Worm (Caenorhabditis elegans) whole organism, young adult: ENCODE measurements around the gene R07B1.9.

ENCODE experiments used
- B0336.3 ChIP-seq: fragments of 200-800 bp; sonication (Bioruptor generic); IDR thresholded peaks from 2 replicates; pipeline ENCODE4 v1.3.6; 2022; ENCODE audit warnings: missing genetic modification characterization, missing compliant biosample characterization
- C06A6.2 ChIP-seq: fragments of 200-800 bp; sonication (Bioruptor generic); conservative IDR thresholded peaks from 2 replicates; pipeline ENCODE4 v1.3.6; 2022; ENCODE audit warnings: missing genetic modification characterization, missing compliant biosample characterization
- C17E4.6 ChIP-seq: fragments of 200-800 bp; sonication (Bioruptor generic); IDR thresholded peaks from 2 replicates; pipeline ENCODE4 v1.3.6; 2022; ENCODE audit warnings: missing genetic modification reagents, missing genetic modification characterization, missing compliant biosample characterization
- D2030.7 ChIP-seq: fragments of 200-800 bp; sonication (Bioruptor generic); IDR thresholded peaks from 2 replicates; pipeline ENCODE4 v1.3.6; 2022; ENCODE audit warnings: missing genetic modification reagents, missing genetic modification characterization, missing compliant biosample characterization
- F22D6.2 ChIP-seq: sonication (generic microtip); optimal IDR thresholded peaks from 2 replicates; lab custom pipeline; 2016; ENCODE audit warnings: mild to moderate bottlenecking, missing genetic modification characterization, missing compliant biosample characterization
- F23B12.7 ChIP-seq: sonication (generic microtip); optimal IDR thresholded peaks from 2 replicates; lab custom pipeline; 2017; ENCODE audit warnings: missing genetic modification characterization, mild to moderate bottlenecking, missing compliant biosample characterization, antibody characterized with exemption, moderate library complexity; ENCODE audit not compliant: insufficient read depth
- F37B4.10 ChIP-seq: fragments of 200-800 bp; sonication (Bioruptor generic); IDR thresholded peaks from 2 replicates; pipeline ENCODE4 v1.3.6; 2022; ENCODE audit warnings: missing genetic modification characterization, missing compliant biosample characterization
- F49E8.2 ChIP-seq: sonication (generic microtip); optimal IDR thresholded peaks from 3 replicates; lab custom pipeline; 2017; ENCODE audit warnings: missing genetic modification characterization, mild to moderate bottlenecking, missing compliant biosample characterization, antibody characterized with exemption, moderate library complexity; ENCODE audit not compliant: insufficient read depth
- T26A5.8 ChIP-seq: sonication (generic microtip); optimal IDR thresholded peaks from 2 replicates; lab custom pipeline; 2016; ENCODE audit warnings: missing genetic modification characterization, missing compliant biosample characterization
- Y56A3A.18 ChIP-seq: fragments of 200-800 bp; sonication (Bioruptor generic); IDR thresholded peaks from 2 replicates; pipeline ENCODE4 v1.3.6; 2022; ENCODE audit warnings: missing genetic modification reagents, missing genetic modification characterization, missing compliant biosample characterization
- Y67H2A.10 ChIP-seq: fragments of 200-800 bp; sonication (Bioruptor generic); conservative IDR thresholded peaks from 2 replicates; pipeline ENCODE4 v1.3.6; 2022; ENCODE audit warnings: missing genetic modification reagents, missing genetic modification characterization, missing compliant biosample characterization
- Y79H2A.3 ChIP-seq: fragments of 200-800 bp; sonication (Bioruptor generic); conservative IDR thresholded peaks from 2 replicates; pipeline ENCODE4 v1.3.6; 2022; ENCODE audit warnings: missing genetic modification reagents, missing genetic modification characterization, missing compliant biosample characterization
- aptf-3 ChIP-seq: fragments of 200-800 bp; sonication (Bioruptor generic); IDR thresholded peaks from 2 replicates; pipeline ENCODE4 v1.3.6; 2022; ENCODE audit warnings: missing genetic modification characterization, missing compliant biosample characterization
- atf-7 ChIP-seq: sonication (generic microtip); optimal IDR thresholded peaks from 2 replicates; lab custom pipeline; 2017; ENCODE audit warnings: mild to moderate bottlenecking, missing genetic modification characterization, missing compliant biosample characterization
- attf-5 ChIP-seq: fragments of 200-800 bp; sonication (Bioruptor generic); optimal IDR thresholded peaks from 2 replicates; lab custom pipeline; 2018; ENCODE audit warnings: mild to moderate bottlenecking, missing genetic modification characterization, missing compliant biosample characterization
- ccch-3 ChIP-seq: fragments of 200-800 bp; sonication (Bioruptor generic); optimal IDR thresholded peaks from 2 replicates; lab custom pipeline; 2018; ENCODE audit warnings: mild to moderate bottlenecking, missing genetic modification characterization, missing compliant biosample characterization
- cebp-2 ChIP-seq: fragments of 200-800 bp; sonication (Bioruptor generic); IDR thresholded peaks from 2 replicates; pipeline ENCODE4 v1.3.6; 2022; ENCODE audit warnings: missing genetic modification characterization, missing compliant biosample characterization
- ceh-58 ChIP-seq: fragments of 200-800 bp; sonication (Bioruptor generic); IDR thresholded peaks from 2 replicates; pipeline ENCODE4 v1.3.6; 2022; ENCODE audit warnings: missing genetic modification characterization, missing compliant biosample characterization
- ceh-79 ChIP-seq: sonication (generic microtip); optimal IDR thresholded peaks from 2 replicates; lab custom pipeline; 2017; ENCODE audit warnings: mild to moderate bottlenecking, missing genetic modification characterization, missing compliant biosample characterization
- ceh-91 ChIP-seq: fragments of 200-800 bp; sonication (Bioruptor generic); IDR thresholded peaks from 2 replicates; pipeline ENCODE4 v1.3.6; 2022; ENCODE audit warnings: missing genetic modification reagents, missing genetic modification characterization, missing compliant biosample characterization
- chd-7 ChIP-seq: sonication (generic microtip); optimal IDR thresholded peaks from 2 replicates; lab custom pipeline; 2016; ENCODE audit warnings: mild to moderate bottlenecking, missing genetic modification characterization, moderate library complexity, missing compliant biosample characterization
- dpl-1 ChIP-seq: fragments of 150-350 bp; optimal IDR thresholded peaks from 2 replicates; lab custom pipeline; 2014; ENCODE audit warnings: missing biosample characterization, missing genetic modification reagents, missing genetic modification characterization
- efl-1 ChIP-seq: fragments of 150-350 bp; optimal IDR thresholded peaks from 2 replicates; lab custom pipeline; 2014; ENCODE audit warnings: missing biosample characterization, missing genetic modification reagents, missing genetic modification characterization
- egl-18 ChIP-seq: fragments of 200-800 bp; sonication (Bioruptor generic); IDR thresholded peaks from 2 replicates; pipeline ENCODE4 v1.3.6; 2022; ENCODE audit warnings: missing genetic modification reagents, missing genetic modification characterization, missing compliant biosample characterization
- hlh-12 ChIP-seq: sonication (generic microtip); optimal IDR thresholded peaks from 2 replicates; lab custom pipeline; 2016; ENCODE audit warnings: missing genetic modification characterization, missing compliant biosample characterization
- hlh-26 ChIP-seq: fragments of 200-800 bp; sonication (Bioruptor generic); conservative IDR thresholded peaks from 2 replicates; pipeline ENCODE4 v1.3.6; 2022; ENCODE audit warnings: missing genetic modification reagents, missing genetic modification characterization, missing compliant biosample characterization
- hmg-1.2 ChIP-seq: fragments of 200-800 bp; sonication (Bioruptor generic); IDR thresholded peaks from 2 replicates; pipeline ENCODE4 v1.3.6; 2022; ENCODE audit warnings: missing genetic modification reagents, missing genetic modification characterization, missing compliant biosample characterization
- hmg-20 ChIP-seq: fragments of 200-800 bp; sonication (Bioruptor generic); IDR thresholded peaks from 2 replicates; pipeline ENCODE4 v1.3.6; 2022; ENCODE audit warnings: missing genetic modification reagents, missing genetic modification characterization, missing compliant biosample characterization
- hsf-1 ChIP-seq: fragments of 200-800 bp; sonication (Bioruptor generic); IDR thresholded peaks from 2 replicates; pipeline ENCODE4 v1.3.6; 2022; ENCODE audit warnings: missing genetic modification reagents, missing genetic modification characterization, missing compliant biosample characterization
- lag-1 ChIP-seq: fragments of 200-800 bp; sonication (Bioruptor generic); IDR thresholded peaks from 2 replicates; pipeline ENCODE4 v1.3.6; 2022; ENCODE audit warnings: missing genetic modification reagents, missing genetic modification characterization, missing compliant biosample characterization
- lin-35 ChIP-seq, 3 experiments: fragments of 150-350 bp in 2 of 3; sonication (generic microtip) in 1 of 3; optimal IDR thresholded peaks; 2 replicates each; lab custom pipeline; 2014 to 2018; ENCODE audit warnings: missing biosample characterization in 3 of 3, missing genetic modification characterization in 3 of 3, missing genetic modification reagents in 3 of 3
- lin-54 ChIP-seq: fragments of 200-800 bp; sonication (Bioruptor generic); optimal IDR thresholded peaks from 2 replicates; lab custom pipeline; 2018; ENCODE audit warnings: mild to moderate bottlenecking, missing genetic modification characterization, missing compliant biosample characterization
- lir-1 ChIP-seq: fragments of 200-800 bp; sonication (Bioruptor generic); conservative IDR thresholded peaks from 2 replicates; pipeline ENCODE4 v1.3.6; 2022; ENCODE audit warnings: missing genetic modification reagents, missing genetic modification characterization, missing compliant biosample characterization
- madf-3 ChIP-seq: fragments of 200-800 bp; sonication (Bioruptor generic); IDR thresholded peaks from 2 replicates; pipeline ENCODE4 v1.3.6; 2022; ENCODE audit warnings: missing genetic modification reagents, missing genetic modification characterization, missing compliant biosample characterization
- madf-8 ChIP-seq: fragments of 200-800 bp; sonication (Bioruptor generic); conservative IDR thresholded peaks from 2 replicates; pipeline ENCODE4 v1.3.6; 2022; ENCODE audit warnings: missing genetic modification reagents, missing genetic modification characterization, missing compliant biosample characterization
- mcd-1 ChIP-seq: fragments of 200-800 bp; sonication (Bioruptor generic); IDR thresholded peaks from 2 replicates; pipeline ENCODE4 v1.3.6; 2022; ENCODE audit warnings: missing genetic modification reagents, missing genetic modification characterization, missing compliant biosample characterization
- mes-4 ChIP-seq: sonication (generic microtip); optimal IDR thresholded peaks from 2 replicates; lab custom pipeline; 2016; ENCODE audit warnings: missing genotype, missing genetic modification characterization, missing compliant biosample characterization
- mxl-1 ChIP-seq: sonication (generic microtip); optimal IDR thresholded peaks from 2 replicates; lab custom pipeline; 2016; ENCODE audit warnings: missing genetic modification characterization, missing compliant biosample characterization
- nfya-1 ChIP-seq: sonication (generic microtip); optimal IDR thresholded peaks from 2 replicates; lab custom pipeline; 2017; ENCODE audit warnings: antibody characterized with exemption, missing compliant biosample characterization, missing genetic modification characterization, borderline replicate concordance; ENCODE audit not compliant: insufficient read depth
- nhr-80 ChIP-seq: sonication (generic microtip); optimal IDR thresholded peaks from 2 replicates; lab custom pipeline; 2016; ENCODE audit warnings: missing genetic modification characterization, missing compliant biosample characterization
- repo-1 ChIP-seq: sonication (generic microtip); optimal IDR thresholded peaks from 2 replicates; lab custom pipeline; 2017; ENCODE audit warnings: mild to moderate bottlenecking, missing genetic modification characterization, missing compliant biosample characterization
- snpc-1.1 ChIP-seq: sonication (generic microtip); optimal IDR thresholded peaks from 2 replicates; lab custom pipeline; 2017; ENCODE audit warnings: missing genetic modification characterization, mild to moderate bottlenecking, missing compliant biosample characterization, antibody characterized with exemption, moderate library complexity, missing genotype, missing genetic modification reagents; ENCODE audit not compliant: insufficient read depth
- snpc-3.4 ChIP-seq: sonication (generic microtip); optimal IDR thresholded peaks from 2 replicates; lab custom pipeline; 2017; ENCODE audit warnings: missing genetic modification characterization, mild to moderate bottlenecking, missing compliant biosample characterization, antibody characterized with exemption, moderate library complexity, missing genotype, missing genetic modification reagents
- snpc-4 ChIP-seq, 5 experiments: fragments of 150-350 bp in 1 of 5; sonication (generic microtip) in 4 of 5; optimal IDR thresholded peaks; 2 replicates each; lab custom pipeline; 2014 to 2018; ENCODE audit warnings: missing genetic modification characterization in 5 of 5, missing biosample characterization in 3 of 5, antibody characterized with exemption in 2 of 5, mild to moderate bottlenecking in 2 of 5, missing compliant biosample characterization in 2 of 5, missing genotype in 2 of 5, moderate library complexity in 2 of 5, missing genetic modification reagents in 1 of 5
- somi-1 ChIP-seq: fragments of 200-800 bp; sonication (Bioruptor generic); optimal IDR thresholded peaks from 2 replicates; lab custom pipeline; 2018; ENCODE audit warnings: mild to moderate bottlenecking, missing genetic modification characterization, missing compliant biosample characterization
- sptf-2 ChIP-seq: fragments of 200-800 bp; sonication (Bioruptor generic); optimal IDR thresholded peaks from 2 replicates; lab custom pipeline; 2018; ENCODE audit warnings: mild to moderate bottlenecking, missing genetic modification characterization, missing compliant biosample characterization
- unc-62 ChIP-seq: fragments of 150-350 bp; optimal IDR thresholded peaks from 2 replicates; lab custom pipeline; 2014; ENCODE audit warnings: missing biosample characterization, missing genetic modification reagents, missing genetic modification characterization
- xnd-1 ChIP-seq: sonication (generic microtip); optimal IDR thresholded peaks from 2 replicates; lab custom pipeline; 2016; ENCODE audit warnings: missing genotype, missing genetic modification reagents, missing genetic modification characterization, missing compliant biosample characterization
- zim-3 ChIP-seq: sonication (generic microtip); optimal IDR thresholded peaks from 2 replicates; lab custom pipeline; 2017; ENCODE audit warnings: mild to moderate bottlenecking, missing genetic modification characterization, moderate library complexity, missing compliant biosample characterization

R07B1.9 gene

DNA sequence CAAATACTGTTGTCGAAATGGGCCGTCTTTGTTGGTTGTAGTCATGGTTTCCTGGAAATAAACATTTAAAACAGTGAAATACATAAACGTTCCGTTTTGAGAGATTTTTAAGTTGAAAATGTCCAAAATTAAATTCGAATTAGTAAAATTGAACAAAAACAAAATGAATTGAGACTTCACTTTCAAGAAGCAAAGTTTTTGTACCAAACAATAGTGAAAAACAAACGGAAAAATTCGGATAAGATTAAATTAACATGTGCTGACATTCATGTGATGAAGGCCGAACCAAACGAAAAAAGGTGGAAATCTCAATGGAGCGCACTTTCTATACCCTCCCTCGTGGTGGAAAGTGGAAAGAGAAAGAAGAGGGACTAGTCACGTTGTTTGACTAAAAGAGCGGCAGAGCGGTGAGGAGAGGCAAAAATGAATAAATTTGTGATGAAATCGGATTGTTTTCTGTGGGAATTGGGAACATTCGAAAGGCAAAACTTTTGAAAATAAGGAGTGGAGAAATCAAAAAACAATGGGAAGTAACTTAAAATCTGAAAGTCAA lies 39.2 kb upstream of the R07B1.9 start, which contains the start of gene ipla-2 (continued):
- no peak for TF ChIP-seq lin-35 (GFP tag; optimal IDR thresholded peaks at IDR 0.05; lab: Kevin White, UChicago)
- no peak for TF ChIP-seq ceh-91
- TF ChIP-seq attf-5 (GFP tag; lab: Kevin White, UChicago), result peak; percentile 69
- TF ChIP-seq mcd-1 (GFP tag; lab: Robert Waterston, UW), result peak; percentile 88
- TF ChIP-seq F23B12.7, result peak; percentile 17
- TF ChIP-seq hmg-1.2, result peak; percentile 36; the same call in 1 of the 2 replicates
- TF ChIP-seq F49E8.2 (tag; lab: Kevin White, UChicago), result no peak
- no peak for TF ChIP-seq mes-4 (tag; lab: Kevin White, UChicago)
- no peak for TF ChIP-seq ceh-79 (tag; lab: Kevin White, UChicago)
- no peak for TF ChIP-seq C06A6.2 (GFP tag; lab: Robert Waterston, UW)
- no peak for TF ChIP-seq hsf-1 (GFP tag; lab: Robert Waterston, UW)
- no peak for TF ChIP-seq mxl-1
- TF ChIP-seq snpc-4 (GFP tag; optimal IDR thresholded peaks at IDR 0.05; lab: Kevin White, UChicago), result no peak
- TF ChIP-seq snpc-4 (tag; optimal IDR thresholded peaks at IDR 0.05; lab: Kevin White, UChicago), result peak in 1 of 4 experiments; percentile 21
- TF ChIP-seq dpl-1 (GFP tag; lab: Kevin White, UChicago), result no peak
- no peak for TF ChIP-seq lir-1
- no peak for TF ChIP-seq lin-54 (GFP tag; lab: Kevin White, UChicago)
- TF ChIP-seq hmg-20 (GFP tag; lab: Robert Waterston, UW), result no peak
- no peak for TF ChIP-seq xnd-1 (tag; lab: Kevin White, UChicago)
- TF ChIP-seq egl-18 (GFP tag; lab: Robert Waterston, UW), result no peak
- TF ChIP-seq madf-8, result no peak
- TF ChIP-seq F37B4.10 (GFP tag; lab: Robert Waterston, UW), result no peak
- no peak for TF ChIP-seq somi-1 (GFP tag; lab: Kevin White, UChicago)
- no peak for TF ChIP-seq madf-3 (GFP tag; lab: Robert Waterston, UW)
- TF ChIP-seq nfya-1 (tag; lab: Kevin White, UChicago), result no peak
- TF ChIP-seq B0336.3 (GFP tag; lab: Robert Waterston, UW), result no peak
- TF ChIP-seq hlh-12 (tag; lab: Kevin White, UChicago), result no peak
- TF ChIP-seq C17E4.6 (GFP tag; lab: Robert Waterston, UW), result no peak
- no peak for TF ChIP-seq chd-7 (tag; lab: Kevin White, UChicago)
- TF ChIP-seq Y79H2A.3, result no peak
- no peak for TF ChIP-seq sptf-2
- no peak for TF ChIP-seq Y67H2A.10 (GFP tag; lab: Robert Waterston, UW)
- TF ChIP-seq repo-1 (tag; lab: Kevin White, UChicago), result no peak
- TF ChIP-seq cebp-2, result no peak
- no peak for TF ChIP-seq snpc-3.4 (tag; lab: Kevin White, UChicago)
- TF ChIP-seq ccch-3, result no peak
- no peak for TF ChIP-seq D2030.7
- TF ChIP-seq hlh-26, result no peak
- TF ChIP-seq lag-1 (GFP tag; lab: Robert Waterston, UW), result no peak
- TF ChIP-seq ceh-58 (GFP tag; lab: Robert Waterston, UW), result no peak
- no peak for TF ChIP-seq snpc-1.1 (tag; lab: Kevin White, UChicago)
- no peak for TF ChIP-seq T26A5.8 (tag; lab: Kevin White, UChicago)
- TF ChIP-seq unc-62 (GFP tag; lab: Kevin White, UChicago), result no peak
- TF ChIP-seq zim-3 (tag; lab: Kevin White, UChicago), result no peak
- no peak for TF ChIP-seq F22D6.2 (tag; lab: Kevin White, UChicago)
- TF ChIP-seq nhr-80 (tag; lab: Kevin White, UChicago), result peak; percentile 72
- no peak for TF ChIP-seq aptf-3 (GFP tag; lab: Robert Waterston, UW)
- TF ChIP-seq efl-1 (GFP tag; lab: Kevin White, UChicago), result no peak
- no peak for TF ChIP-seq atf-7 (tag; lab: Kevin White, UChicago)
- no peak for TF ChIP-seq Y56A3A.18 (GFP tag; lab: Robert Waterston, UW)
